Fruit fly (Drosophila melanogaster) S2 (cell line): Measurements from ENCODE around the gene ATPsynCF6.

Experiments
- CG8478 ChIP-seq: fragments of >200 bp; optimal IDR thresholded peaks from 2 replicates; lab custom pipeline; 2018
- CTCF ChIP-seq, 2 experiments: fragments of >200 bp; optimal IDR thresholded peaks; 2 replicates each; lab custom pipeline; 2018

DNA sequence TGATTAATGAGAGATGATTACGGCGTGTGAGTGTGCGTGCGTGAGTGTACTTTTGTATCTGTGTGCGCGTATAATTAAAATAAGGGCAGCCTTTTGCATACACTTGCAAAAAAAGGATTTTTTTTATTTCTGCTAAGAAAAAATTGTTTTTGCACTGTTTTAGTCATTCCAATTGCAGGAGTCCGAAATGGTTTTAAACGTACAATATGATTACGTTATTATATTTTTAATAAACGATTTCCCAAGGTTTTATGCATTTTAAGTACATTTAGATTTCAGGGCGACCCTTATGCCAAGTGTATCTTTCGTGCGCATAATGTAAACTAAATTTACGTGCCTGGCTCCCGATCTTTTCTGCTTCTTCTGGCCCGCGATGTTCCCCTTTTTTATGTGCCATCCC is 21.0 kb downstream of the ATPsynCF6 start:
- TF ChIP-seq CTCF (optimal IDR thresholded peaks at IDR 0.05; lab: Kevin White, UChicago) (no peak), CG8478 (lab: Kevin White, UChicago) (no peak)
